Worm (Caenorhabditis elegans): ENCODE data around the gene C31H2.3.

- TF ChIP-seq nhr-84 (tag; optimal IDR thresholded peaks at IDR 0.05): no peak
- no peak for TF ChIP-seq ama-1 (optimal IDR thresholded peaks at IDR 0.05)
- TF ChIP-seq nhr-77 (tag; optimal IDR thresholded peaks at IDR 0.05): no peak
- TF ChIP-seq skn-1 (tag; optimal IDR thresholded peaks at IDR 0.05): no peak
- TF ChIP-seq egl-27 (tag; optimal IDR thresholded peaks at IDR 0.05): no peak
- no peak for TF ChIP-seq lin-13 (GFP tag; optimal IDR thresholded peaks at IDR 0.05)
- no peak for TF ChIP-seq fkh-10 (GFP tag; optimal IDR thresholded peaks at IDR 0.05)
- TF ChIP-seq C04F5.9 (tag; optimal IDR thresholded peaks at IDR 0.05): no peak
Observed at ce11 chrX:5202923-5203322, 48.7 kb upstream of the C31H2.3 start.
